Worm (Caenorhabditis elegans) whole organism, L2 larva: ENCODE data around the gene apx-1.

Source experiments
- C34F6.9 ChIP-seq: fragments of 150-350 bp; optimal IDR thresholded peaks from 2 replicates; lab custom pipeline; 2014; ENCODE audit warnings: missing biosample characterization, missing genetic modification characterization
- R02D3.7 ChIP-seq: fragments of 150-350 bp; optimal IDR thresholded peaks from 2 replicates; lab custom pipeline; 2014; ENCODE audit warnings: missing biosample characterization, missing genetic modification characterization
- Y55F3AM.14 ChIP-seq: fragments of 200-800 bp; sonication (Bioruptor generic); optimal IDR thresholded peaks from 2 replicates; lab custom pipeline; 2018; ENCODE audit warnings: mild to moderate bottlenecking, missing genetic modification characterization, missing compliant biosample characterization
- ZK546.5 ChIP-seq: sonication (generic microtip); optimal IDR thresholded peaks from 2 replicates; lab custom pipeline; 2017; ENCODE audit warnings: missing biosample characterization, missing genetic modification characterization
- alr-1 ChIP-seq: fragments of 150-350 bp; optimal IDR thresholded peaks from 2 replicates; lab custom pipeline; 2014; ENCODE audit warnings: missing biosample characterization, missing genetic modification characterization
- aly-2 ChIP-seq: fragments of 150-350 bp; optimal IDR thresholded peaks from 2 replicates; lab custom pipeline; 2014; ENCODE audit warnings: missing biosample characterization, missing genetic modification characterization
- ama-1 ChIP-seq: fragments of 150-350 bp; optimal IDR thresholded peaks from 2 replicates; lab custom pipeline; 2018; ENCODE audit warnings: inconsistent platforms
- blmp-1 ChIP-seq: sonication (generic microtip); optimal IDR thresholded peaks from 2 replicates; lab custom pipeline; 2017; ENCODE audit warnings: missing genetic modification characterization, mild to moderate bottlenecking, missing compliant biosample characterization, antibody characterized with exemption, moderate library complexity; ENCODE audit not compliant: insufficient read depth
- crh-2 ChIP-seq: sonication (generic microtip); optimal IDR thresholded peaks from 2 replicates; lab custom pipeline; 2017; ENCODE audit warnings: missing biosample characterization, missing genetic modification characterization
- dmd-4 ChIP-seq: sonication (generic microtip); optimal IDR thresholded peaks from 2 replicates; lab custom pipeline; 2017; ENCODE audit warnings: missing biosample characterization, missing genetic modification characterization
- egl-27 ChIP-seq: sonication (generic microtip); optimal IDR thresholded peaks from 3 replicates; lab custom pipeline; 2017; ENCODE audit warnings: missing biosample characterization, missing genetic modification reagents, missing genetic modification characterization
- elt-3 ChIP-seq: sonication (generic microtip); optimal IDR thresholded peaks from 2 replicates; lab custom pipeline; 2017; ENCODE audit warnings: missing biosample characterization, missing genetic modification characterization
- fos-1 ChIP-seq: fragments of 150-350 bp; optimal IDR thresholded peaks from 2 replicates; lab custom pipeline; 2014; ENCODE audit warnings: missing biosample characterization, missing genetic modification characterization
- gmeb-1 ChIP-seq: fragments of 150-350 bp; optimal IDR thresholded peaks from 2 replicates; lab custom pipeline; 2014; ENCODE audit warnings: missing biosample characterization, missing genetic modification characterization
- lin-11 ChIP-seq: fragments of 150-350 bp; sonication (generic microtip); optimal IDR thresholded peaks from 2 replicates; lab custom pipeline; 2014; ENCODE audit warnings: missing biosample characterization, missing genetic modification characterization, inconsistent platforms, mixed read lengths
- lin-13 ChIP-seq: fragments of 150-350 bp; optimal IDR thresholded peaks from 2 replicates; lab custom pipeline; 2014; ENCODE audit warnings: missing biosample characterization, missing genetic modification reagents, missing genetic modification characterization
- lin-39 ChIP-seq: fragments of 150-350 bp; optimal IDR thresholded peaks from 2 replicates; lab custom pipeline; 2014; ENCODE audit warnings: missing biosample characterization, missing genetic modification reagents, missing genetic modification characterization
- lsy-2 ChIP-seq, 2 experiments: fragments of 150-350 bp in 1 of 2; sonication (generic microtip) in 1 of 2; optimal IDR thresholded peaks; 2 replicates each; lab custom pipeline; 2014 to 2017; ENCODE audit warnings: missing biosample characterization in 2 of 2, missing genetic modification characterization in 2 of 2
- mab-5 ChIP-seq: fragments of 150-350 bp; optimal IDR thresholded peaks from 2 replicates; lab custom pipeline; 2014; ENCODE audit warnings: missing biosample characterization, missing genetic modification characterization
- mbf-1 ChIP-seq: sonication (generic microtip); optimal IDR thresholded peaks from 2 replicates; lab custom pipeline; 2017; ENCODE audit warnings: missing biosample characterization, missing genetic modification characterization
- nhr-11 ChIP-seq: fragments of 150-350 bp; optimal IDR thresholded peaks from 2 replicates; lab custom pipeline; 2014; ENCODE audit warnings: missing biosample characterization, missing genetic modification characterization
- nhr-12 ChIP-seq: fragments of 150-350 bp; optimal IDR thresholded peaks from 2 replicates; lab custom pipeline; 2014; ENCODE audit warnings: missing biosample characterization, missing genetic modification characterization
- nhr-129 ChIP-seq: fragments of 150-350 bp; optimal IDR thresholded peaks from 2 replicates; lab custom pipeline; 2014; ENCODE audit warnings: missing biosample characterization, missing genetic modification characterization
- nhr-21 ChIP-seq: fragments of 150-350 bp; optimal IDR thresholded peaks from 2 replicates; lab custom pipeline; 2014; ENCODE audit warnings: missing biosample characterization, missing genetic modification characterization
- nhr-25 ChIP-seq: fragments of 150-350 bp; sonication (generic microtip); optimal IDR thresholded peaks from 3 replicates; lab custom pipeline; 2014; ENCODE audit warnings: missing biosample characterization, missing genetic modification characterization
- nhr-6 ChIP-seq: fragments of 150-350 bp; optimal IDR thresholded peaks from 2 replicates; lab custom pipeline; 2014; ENCODE audit warnings: missing biosample characterization, missing genetic modification characterization
- nhr-77 ChIP-seq: fragments of 150-350 bp; optimal IDR thresholded peaks from 2 replicates; lab custom pipeline; 2014; ENCODE audit warnings: missing biosample characterization, missing genetic modification characterization
- peb-1 ChIP-seq: fragments of 150-350 bp; optimal IDR thresholded peaks from 2 replicates; lab custom pipeline; 2014; ENCODE audit warnings: missing biosample characterization, missing genetic modification characterization
- sem-4 ChIP-seq: fragments of 150-350 bp; optimal IDR thresholded peaks from 2 replicates; lab custom pipeline; 2014; ENCODE audit warnings: missing biosample characterization, missing genetic modification reagents, missing genetic modification characterization
- skn-1 ChIP-seq: sonication (generic microtip); optimal IDR thresholded peaks from 2 replicates; lab custom pipeline; 2017; ENCODE audit warnings: missing biosample characterization, missing genetic modification characterization
- sma-9 ChIP-seq, 2 experiments: fragments of 150-350 bp in 1 of 2; sonication (generic microtip) in 1 of 2; optimal IDR thresholded peaks; 2 replicates each; lab custom pipeline; 2014 to 2016; ENCODE audit warnings: missing genetic modification characterization in 2 of 2, mild to moderate bottlenecking in 1 of 2, missing biosample characterization in 1 of 2, missing compliant biosample characterization in 1 of 2, missing genetic modification reagents in 1 of 2, moderate library complexity in 1 of 2
- snpc-4 ChIP-seq: fragments of 150-350 bp; optimal IDR thresholded peaks from 2 replicates; lab custom pipeline; 2014; ENCODE audit warnings: missing biosample characterization, missing genetic modification characterization
- unc-39 ChIP-seq: fragments of 150-350 bp; optimal IDR thresholded peaks from 2 replicates; lab custom pipeline; 2014; ENCODE audit warnings: missing biosample characterization, missing genetic modification characterization
- unc-55 ChIP-seq: fragments of 150-350 bp; sonication (generic microtip); optimal IDR thresholded peaks from 3 replicates; lab custom pipeline; 2014; ENCODE audit warnings: missing biosample characterization, missing genetic modification reagents, missing genetic modification characterization
- unc-62 ChIP-seq: fragments of 150-350 bp; optimal IDR thresholded peaks from 2 replicates; lab custom pipeline; 2014; ENCODE audit warnings: missing biosample characterization, missing genetic modification reagents, missing genetic modification characterization
- ztf-11 ChIP-seq: sonication (generic microtip); optimal IDR thresholded peaks from 2 replicates; lab custom pipeline; 2017; ENCODE audit warnings: missing biosample characterization, missing genetic modification characterization
- ztf-4 ChIP-seq: fragments of 150-350 bp; optimal IDR thresholded peaks from 2 replicates; lab custom pipeline; 2014; ENCODE audit warnings: missing biosample characterization, missing genetic modification characterization

Gene apx-1

ce11 chrV:3210147-3210546 lies at the start of gene apx-1:
Gene apx-1, plus strand, starts transcription at chrV:3210196.
- TF ChIP-seq Y55F3AM.14 (no peak), nhr-11 (tag; lab: Kevin White, UChicago) (no peak), dmd-4 (tag; lab: Kevin White, UChicago) (no peak), nhr-77 (no peak), snpc-4 (tag; lab: Kevin White, UChicago) (no peak), unc-39 (tag; lab: Kevin White, UChicago) (no peak), blmp-1 (no peak), peb-1 (tag; lab: Kevin White, UChicago) (no peak), gmeb-1 (no peak), aly-2 (tag; lab: Kevin White, UChicago) (no peak), elt-3 (no peak), ztf-11 (no peak), C34F6.9 (no peak), ama-1 (lab: Kevin White, UChicago) (no peak), crh-2 (tag; lab: Kevin White, UChicago) (no peak)

ce11 chrV:3162299-3162698 lies 47.7 kb upstream of the apx-1 start:
- no peak for TF ChIP-seq ama-1 (lab: Kevin White, UChicago)
- TF ChIP-seq lin-11 (tag; lab: Kevin White, UChicago): no peak
- no peak for TF ChIP-seq nhr-129
- TF ChIP-seq sma-9 (GFP tag; optimal IDR thresholded peaks at IDR 0.05; lab: Kevin White, UChicago): no peak
- TF ChIP-seq sma-9 (tag; optimal IDR thresholded peaks at IDR 0.05; lab: Kevin White, UChicago): no peak
- TF ChIP-seq alr-1 (tag; lab: Kevin White, UChicago): no peak
- TF ChIP-seq crh-2 (tag; lab: Kevin White, UChicago): no peak
- no peak for TF ChIP-seq C34F6.9
- no peak for TF ChIP-seq sem-4
- TF ChIP-seq nhr-12 (tag; lab: Kevin White, UChicago): no peak
- no peak for TF ChIP-seq R02D3.7 (tag; lab: Kevin White, UChicago)
- no peak for TF ChIP-seq unc-39 (tag; lab: Kevin White, UChicago)
- no peak for TF ChIP-seq elt-3
- TF ChIP-seq mbf-1: no peak
- TF ChIP-seq mab-5: no peak
- TF ChIP-seq lsy-2 (tag; optimal IDR thresholded peaks at IDR 0.05; lab: Kevin White, UChicago): no peak
- TF ChIP-seq skn-1 (tag; lab: Kevin White, UChicago): no peak
- no peak for TF ChIP-seq lin-39

ce11 chrV:3163143-3163542 lies 46.9 kb upstream of the apx-1 start:
- TF ChIP-seq mab-5 (no peak), unc-55 (GFP tag; lab: Kevin White, UChicago) (no peak), fos-1 (tag; lab: Kevin White, UChicago) (no peak), C34F6.9 (no peak)

- TF ChIP-seq gmeb-1 (no peak), fos-1 (tag; lab: Kevin White, UChicago) (no peak), C34F6.9 (no peak), elt-3 (no peak), mbf-1 (no peak), lin-13 (GFP tag; lab: Kevin White, UChicago) (no peak), lin-11 (tag; lab: Kevin White, UChicago) (no peak), nhr-6 (tag; lab: Kevin White, UChicago) (no peak), nhr-21 (tag; lab: Kevin White, UChicago) (no peak), unc-55 (GFP tag; lab: Kevin White, UChicago) (no peak), ztf-4 (no peak), egl-27 (tag; lab: Kevin White, UChicago) (no peak), ama-1 (lab: Kevin White, UChicago) (no peak)
- TF ChIP-seq, all 48 proteins: peak for 0
Measured at ce11 chrV:3165438-3165837, 44.6 kb upstream of the apx-1 start, which contains the start of gene C36C5.14. Gene C36C5.14, minus strand, starts transcription at chrV:3165538.

ce11 chrV:3166260-3166659 lies 43.7 kb upstream of the apx-1 start, which contains the start of gene C36C5.4:
Gene C36C5.4, plus strand, starts transcription at chrV:3166560.
- TF ChIP-seq snpc-4 (tag; lab: Kevin White, UChicago) (no peak), lsy-2 (tag; optimal IDR thresholded peaks at IDR 0.05; lab: Kevin White, UChicago) (no peak), lin-39 (no peak), ZK546.5 (no peak), nhr-25 (tag; lab: Kevin White, UChicago) (no peak), nhr-21 (tag; lab: Kevin White, UChicago) (no peak), alr-1 (tag; lab: Kevin White, UChicago) (no peak), unc-62 (GFP tag; lab: Kevin White, UChicago) (no peak)
